Worm (Caenorhabditis elegans) whole organism, late embryonic: ENCODE data around the gene ZK1067.3.

Experiments
- C38D4.7 ChIP-seq: fragments of 200-800 bp; sonication (Bioruptor generic); optimal IDR thresholded peaks from 2 replicates; lab custom pipeline; 2018; ENCODE audit warnings: mild to moderate bottlenecking, missing genetic modification characterization, moderate library complexity, missing compliant biosample characterization
- K02D7.2 ChIP-seq: sonication (generic microtip); optimal IDR thresholded peaks from 2 replicates; lab custom pipeline; 2017; ENCODE audit warnings: mild to moderate bottlenecking, missing genetic modification characterization, missing compliant biosample characterization
- K09A11.1 ChIP-seq: sonication (generic microtip); optimal IDR thresholded peaks from 2 replicates; lab custom pipeline; 2017; ENCODE audit warnings: antibody characterized with exemption, mild to moderate bottlenecking, missing genetic modification characterization, missing compliant biosample characterization; ENCODE audit not compliant: insufficient read depth
- T23F11.4 ChIP-seq: fragments of 200-800 bp; sonication (Bioruptor generic); optimal IDR thresholded peaks from 2 replicates; lab custom pipeline; 2018; ENCODE audit warnings: mild to moderate bottlenecking, missing genetic modification characterization, missing compliant biosample characterization
- ahr-1 ChIP-seq: sonication (generic microtip); optimal IDR thresholded peaks from 2 replicates; lab custom pipeline; 2016; ENCODE audit warnings: missing genetic modification characterization, missing compliant biosample characterization
- ceh-14 ChIP-seq: sonication (generic microtip); optimal IDR thresholded peaks from 2 replicates; lab custom pipeline; 2016; ENCODE audit warnings: missing genotype, missing genetic modification characterization, missing compliant biosample characterization
- ceh-18 ChIP-seq: sonication (generic microtip); optimal IDR thresholded peaks from 2 replicates; lab custom pipeline; 2016; ENCODE audit warnings: missing genetic modification characterization, missing compliant biosample characterization
- ceh-19 ChIP-seq: fragments of 200-800 bp; sonication (Bioruptor generic); optimal IDR thresholded peaks from 2 replicates; lab custom pipeline; 2018; ENCODE audit warnings: mild to moderate bottlenecking, missing genetic modification characterization, missing compliant biosample characterization
- ceh-22 ChIP-seq: sonication (generic microtip); optimal IDR thresholded peaks from 2 replicates; lab custom pipeline; 2017; ENCODE audit warnings: missing biosample characterization, missing genetic modification characterization
- ceh-31 ChIP-seq: sonication (generic microtip); optimal IDR thresholded peaks from 2 replicates; lab custom pipeline; 2016; ENCODE audit warnings: missing genetic modification characterization, missing compliant biosample characterization
- ceh-34 ChIP-seq: sonication (generic microtip); optimal IDR thresholded peaks from 2 replicates; lab custom pipeline; 2016; ENCODE audit warnings: mild to moderate bottlenecking, missing genetic modification characterization, missing compliant biosample characterization
- ceh-45 ChIP-seq: fragments of 200-800 bp; sonication (Bioruptor generic); IDR thresholded peaks from 2 replicates; pipeline ENCODE4 v1.3.6; 2022; ENCODE audit warnings: missing genetic modification reagents, missing genetic modification characterization, missing compliant biosample characterization
- dve-1 ChIP-seq: sonication (generic microtip); optimal IDR thresholded peaks from 2 replicates; lab custom pipeline; 2017; ENCODE audit warnings: antibody characterized with exemption, mild to moderate bottlenecking, missing genetic modification characterization, missing compliant biosample characterization
- fax-1 ChIP-seq: sonication (generic microtip); optimal IDR thresholded peaks from 2 replicates; lab custom pipeline; 2016; ENCODE audit warnings: missing genotype, missing genetic modification characterization, missing compliant biosample characterization
- fkh-6 ChIP-seq: sonication (generic microtip); optimal IDR thresholded peaks from 2 replicates; lab custom pipeline; 2016; ENCODE audit warnings: missing genetic modification characterization, missing compliant biosample characterization
- hlh-30 ChIP-seq: sonication (generic microtip); optimal IDR thresholded peaks from 2 replicates; lab custom pipeline; 2017; ENCODE audit warnings: antibody characterized with exemption, missing genetic modification characterization, missing compliant biosample characterization; ENCODE audit not compliant: insufficient read depth
- hlh-8 ChIP-seq: sonication (generic microtip); optimal IDR thresholded peaks from 2 replicates; lab custom pipeline; 2016; ENCODE audit warnings: missing genotype, missing genetic modification characterization, missing compliant biosample characterization
- lim-6 ChIP-seq: sonication (generic microtip); optimal IDR thresholded peaks from 2 replicates; lab custom pipeline; 2016; ENCODE audit warnings: missing genetic modification characterization, missing compliant biosample characterization
- madf-2 ChIP-seq: sonication (generic microtip); optimal IDR thresholded peaks from 2 replicates; lab custom pipeline; 2017; ENCODE audit warnings: missing genetic modification characterization, missing compliant biosample characterization
- mec-3 ChIP-seq: sonication (generic microtip); optimal IDR thresholded peaks from 2 replicates; lab custom pipeline; 2016; ENCODE audit warnings: borderline replicate concordance, missing genetic modification characterization, missing compliant biosample characterization
- nfya-1 ChIP-seq: sonication (generic microtip); optimal IDR thresholded peaks from 2 replicates; lab custom pipeline; 2017; ENCODE audit warnings: missing genetic modification characterization, mild to moderate bottlenecking, missing compliant biosample characterization, antibody characterized with exemption, moderate library complexity
- npax-4 ChIP-seq: sonication (generic microtip); optimal IDR thresholded peaks from 2 replicates; lab custom pipeline; 2016; ENCODE audit warnings: missing genetic modification characterization, missing compliant biosample characterization
- odd-2 ChIP-seq: sonication (generic microtip); optimal IDR thresholded peaks from 2 replicates; lab custom pipeline; 2017; ENCODE audit warnings: antibody characterized with exemption, mild to moderate bottlenecking, missing genetic modification characterization, missing compliant biosample characterization
- pag-3 ChIP-seq: sonication (generic microtip); optimal IDR thresholded peaks from 2 replicates; lab custom pipeline; 2016; ENCODE audit warnings: missing compliant biosample characterization, missing genetic modification characterization, borderline replicate concordance
- pqm-1 ChIP-seq: sonication (generic microtip); optimal IDR thresholded peaks from 2 replicates; lab custom pipeline; 2016; ENCODE audit warnings: missing genetic modification characterization, missing compliant biosample characterization
- pros-1 ChIP-seq: fragments of 150-350 bp; optimal IDR thresholded peaks from 2 replicates; lab custom pipeline; 2014; ENCODE audit warnings: missing biosample characterization, missing genetic modification reagents, missing genetic modification characterization
- ref-2 ChIP-seq: sonication (generic microtip); optimal IDR thresholded peaks from 2 replicates; lab custom pipeline; 2016; ENCODE audit warnings: missing genetic modification characterization, missing compliant biosample characterization
- rnt-1 ChIP-seq: sonication (generic microtip); optimal IDR thresholded peaks from 2 replicates; lab custom pipeline; 2016; ENCODE audit warnings: missing genetic modification characterization, missing compliant biosample characterization
- tbx-7 ChIP-seq: sonication (generic microtip); optimal IDR thresholded peaks from 2 replicates; lab custom pipeline; 2016; ENCODE audit warnings: missing genotype, missing genetic modification characterization, missing compliant biosample characterization
- unc-3 ChIP-seq, 2 experiments: fragments of 200-800 bp in 1 of 2; sonication (Bioruptor generic) in 1 of 2; sonication (generic microtip) in 1 of 2; conservative IDR thresholded peaks in 1 of 2; optimal IDR thresholded peaks in 1 of 2; 2 replicates each; pipeline versions ENCODE4 v1.3.6 to Lab custom; 2016 to 2022; ENCODE audit warnings: missing compliant biosample characterization in 2 of 2, missing genetic modification characterization in 2 of 2, missing genetic modification reagents in 1 of 2
- unc-42 ChIP-seq: sonication (generic microtip); optimal IDR thresholded peaks from 2 replicates; lab custom pipeline; 2016; ENCODE audit warnings: missing genotype, missing genetic modification characterization, missing compliant biosample characterization
- unc-55 ChIP-seq: sonication (generic microtip); optimal IDR thresholded peaks from 2 replicates; lab custom pipeline; 2017; ENCODE audit warnings: missing biosample characterization, missing genetic modification reagents, missing genetic modification characterization
- zip-5 ChIP-seq: sonication (generic microtip); optimal IDR thresholded peaks from 2 replicates; lab custom pipeline; 2016; ENCODE audit warnings: missing genetic modification characterization, missing compliant biosample characterization
- ztf-16 ChIP-seq: sonication (generic microtip); optimal IDR thresholded peaks from 2 replicates; lab custom pipeline; 2017; ENCODE audit warnings: missing genetic modification characterization, missing compliant biosample characterization

The ZK1067.3 gene

DNA sequence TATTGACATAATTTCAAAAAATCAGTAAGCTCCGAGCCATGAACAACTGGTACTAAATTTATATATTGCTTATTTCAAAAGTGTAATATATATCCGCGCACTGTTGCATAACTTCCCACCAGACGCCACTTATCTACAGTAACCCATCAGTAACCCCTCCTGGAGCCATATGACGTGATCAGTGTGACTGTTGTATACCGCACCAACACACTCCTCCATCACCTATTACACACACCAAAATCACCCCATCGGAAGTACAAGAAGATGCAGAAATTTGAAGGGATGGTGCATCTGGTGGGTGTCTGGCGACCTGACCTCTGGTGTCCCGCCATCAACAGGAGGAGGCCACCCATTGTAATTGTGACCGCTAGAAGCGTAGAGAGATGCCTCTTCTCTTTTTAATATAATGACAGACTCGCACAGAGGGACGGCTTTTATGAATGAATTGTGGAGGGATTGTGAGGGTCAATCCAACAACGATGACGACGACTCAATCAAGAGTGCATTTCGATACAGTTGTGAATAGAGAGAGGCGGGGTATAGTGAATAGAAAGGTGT lies 39.9 kb downstream of the ZK1067.3 start (continued):
- TF ChIP-seq hlh-8 (tag; lab: Kevin White, UChicago) (peak; percentile 11), fkh-6 (tag; lab: Kevin White, UChicago) (no peak), ceh-19 (GFP tag; lab: Kevin White, UChicago) (no peak), C38D4.7 (GFP tag; lab: Kevin White, UChicago) (no peak), ceh-22 (tag; lab: Kevin White, UChicago) (no peak), ceh-14 (tag; lab: Kevin White, UChicago) (no peak), pros-1 (no peak), T23F11.4 (GFP tag; lab: Kevin White, UChicago) (no peak), npax-4 (tag; lab: Kevin White, UChicago) (no peak), madf-2 (tag; lab: Kevin White, UChicago) (no peak), ahr-1 (tag; lab: Kevin White, UChicago) (no peak), ceh-45 (GFP tag; lab: Robert Waterston, UW) (no peak), tbx-7 (tag; lab: Kevin White, UChicago) (no peak), hlh-30 (tag; lab: Kevin White, UChicago) (no peak), nfya-1 (peak; percentile 25), fax-1 (tag; lab: Kevin White, UChicago) (no peak), lim-6 (tag; lab: Kevin White, UChicago) (no peak)
- TF ChIP-seq, all 69 proteins: peak for 8

DNA sequence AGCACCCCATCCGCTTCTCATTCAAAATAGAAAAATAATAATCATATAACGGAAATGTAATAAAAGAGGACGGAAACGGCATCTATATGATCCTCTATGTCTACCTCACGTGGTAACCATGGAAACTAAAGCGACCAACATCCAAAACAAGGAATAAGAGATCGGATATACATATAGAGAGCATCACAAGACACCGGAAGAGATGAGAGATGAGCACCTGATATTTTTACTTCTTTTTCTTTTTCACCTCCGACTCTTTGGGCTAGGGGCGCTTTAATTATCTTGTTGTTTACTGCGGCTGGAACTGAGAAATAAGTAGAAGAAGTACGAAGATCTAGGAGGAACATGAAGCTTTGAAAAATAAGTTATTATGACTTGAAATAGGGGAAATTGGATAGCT lies 40.7 kb downstream of the ZK1067.3 start:
- no peak for TF ChIP-seq ceh-14 (tag; lab: Kevin White, UChicago)
- peak; percentile 34 for TF ChIP-seq hlh-30 (tag; lab: Kevin White, UChicago)
- no peak for TF ChIP-seq ceh-22 (tag; lab: Kevin White, UChicago)
- TF ChIP-seq ref-2 (tag; lab: Kevin White, UChicago): no peak
- TF ChIP-seq, all 69 proteins: peak for 1

ce11 chrII:9264689-9265278 lies 41.7 kb downstream of the ZK1067.3 start:
- no peak for TF ChIP-seq pag-3 (tag; lab: Kevin White, UChicago)
- peak; percentile 20 for TF ChIP-seq nfya-1
- no peak for TF ChIP-seq ztf-16 (tag; lab: Kevin White, UChicago)
- TF ChIP-seq ceh-34 (tag; lab: Kevin White, UChicago): no peak
- peak; percentile 87 for TF ChIP-seq hlh-8 (tag; lab: Kevin White, UChicago)
- TF ChIP-seq unc-3 (GFP tag; conservative IDR thresholded peaks at IDR 0.05; lab: Robert Waterston, UW): no peak
- TF ChIP-seq unc-3 (tag; optimal IDR thresholded peaks at IDR 0.05; lab: Kevin White, UChicago): no peak
- TF ChIP-seq ceh-14 (tag; lab: Kevin White, UChicago): peak; percentile 14
- TF ChIP-seq mec-3 (tag; lab: Kevin White, UChicago): no peak
- no peak for TF ChIP-seq T23F11.4 (GFP tag; lab: Kevin White, UChicago)
- no peak for TF ChIP-seq ceh-22 (tag; lab: Kevin White, UChicago)
- TF ChIP-seq K02D7.2 (tag; lab: Kevin White, UChicago): no peak
- no peak for TF ChIP-seq ceh-45 (GFP tag; lab: Robert Waterston, UW)
- TF ChIP-seq ceh-18 (tag; lab: Kevin White, UChicago): peak; percentile 32
- peak; percentile 33 for TF ChIP-seq ceh-31
- TF ChIP-seq unc-42: no peak
- no peak for TF ChIP-seq pqm-1 (tag; lab: Kevin White, UChicago)
- no peak for TF ChIP-seq odd-2 (tag; lab: Kevin White, UChicago)
- no peak for TF ChIP-seq hlh-30 (tag; lab: Kevin White, UChicago)
- no peak for TF ChIP-seq zip-5 (tag; lab: Kevin White, UChicago)
- no peak for TF ChIP-seq K09A11.1 (tag; lab: Kevin White, UChicago)
- TF ChIP-seq dve-1 (tag; lab: Kevin White, UChicago): no peak
- peak; percentile 93 for TF ChIP-seq unc-55 (GFP tag; lab: Kevin White, UChicago)
- TF ChIP-seq rnt-1 (tag; lab: Kevin White, UChicago): peak; percentile 61
- TF ChIP-seq ahr-1 (tag; lab: Kevin White, UChicago): no peak
- TF ChIP-seq, all 69 proteins: peak for 7
